Worm (Caenorhabditis elegans) whole organism, L1 larva: ENCODE measurements around the gene C05A2.4.
A peak's percentile ranks its signal among the peaks of the same experiment; 100 is the strongest.

Source experiments
- C04F5.9 ChIP-seq: sonication (generic microtip); optimal IDR thresholded peaks from 2 replicates; lab custom pipeline; 2016; ENCODE audit warnings: missing genetic modification characterization, missing compliant biosample characterization
- C34B4.2 ChIP-seq: sonication (generic microtip); optimal IDR thresholded peaks from 2 replicates; lab custom pipeline; 2017; ENCODE audit warnings: mild to moderate bottlenecking, missing genetic modification characterization, missing compliant biosample characterization
- F16B12.6 ChIP-seq: fragments of 150-350 bp; optimal IDR thresholded peaks from 2 replicates; lab custom pipeline; 2014; ENCODE audit warnings: missing biosample characterization, missing genetic modification characterization
- Y116A8C.19 ChIP-seq: sonication (generic microtip); optimal IDR thresholded peaks from 2 replicates; lab custom pipeline; 2016; ENCODE audit warnings: missing compliant biosample characterization, missing genetic modification characterization, borderline replicate concordance
- aha-1 ChIP-seq: fragments of 150-350 bp; optimal IDR thresholded peaks from 2 replicates; lab custom pipeline; 2014; ENCODE audit warnings: missing biosample characterization, missing genetic modification characterization
- alr-1 ChIP-seq: fragments of 200-800 bp; sonication (Bioruptor generic); optimal IDR thresholded peaks from 2 replicates; lab custom pipeline; 2018; ENCODE audit warnings: borderline replicate concordance, mild to moderate bottlenecking, missing genetic modification characterization, missing compliant biosample characterization
- aly-2 ChIP-seq: fragments of 150-350 bp; optimal IDR thresholded peaks from 2 replicates; lab custom pipeline; 2014; ENCODE audit warnings: missing biosample characterization, missing genetic modification characterization
- ama-1 ChIP-seq: fragments of 150-350 bp; optimal IDR thresholded peaks from 2 replicates; lab custom pipeline; 2014
- ceh-8 ChIP-seq: fragments of 200-800 bp; sonication (Bioruptor generic); optimal IDR thresholded peaks from 2 replicates; lab custom pipeline; 2018; ENCODE audit warnings: mild to moderate bottlenecking, missing genetic modification characterization, moderate library complexity, missing compliant biosample characterization
- ceh-82 ChIP-seq, 3 experiments: fragments of 150-350 bp in 1 of 3; sonication (generic microtip) in 2 of 3; optimal IDR thresholded peaks; 2 replicates each; lab custom pipeline; 2014 to 2017; ENCODE audit warnings: missing biosample characterization in 3 of 3, missing genetic modification characterization in 3 of 3
- ceh-90 ChIP-seq: sonication (generic microtip); optimal IDR thresholded peaks from 2 replicates; lab custom pipeline; 2016; ENCODE audit warnings: missing genetic modification characterization, missing compliant biosample characterization
- efl-1 ChIP-seq, 4 experiments: fragments of 150-350 bp; optimal IDR thresholded peaks in 3 of 4; peaks in 1 of 4; 1 replicate in 1 of 4; 2 replicates in 3 of 4; lab custom pipeline; 2014; ENCODE audit warnings: missing biosample characterization in 2 of 4, missing genetic modification characterization in 2 of 4, missing genetic modification reagents in 2 of 4
- elt-2 ChIP-seq: sonication (generic microtip); optimal IDR thresholded peaks from 2 replicates; lab custom pipeline; 2016; ENCODE audit warnings: missing genetic modification characterization, mild to moderate bottlenecking, inconsistent platforms, missing compliant biosample characterization, missing genetic modification reagents
- ets-5 ChIP-seq: fragments of 200-800 bp; sonication (Bioruptor generic); IDR thresholded peaks from 2 replicates; pipeline ENCODE4 v1.3.6; 2022; ENCODE audit warnings: missing genetic modification characterization, missing compliant biosample characterization
- fkh-10 ChIP-seq: sonication (generic microtip); optimal IDR thresholded peaks from 2 replicates; lab custom pipeline; 2017; ENCODE audit warnings: missing biosample characterization, missing genetic modification reagents, missing genetic modification characterization
- fkh-4 ChIP-seq: sonication (generic microtip); optimal IDR thresholded peaks from 2 replicates; lab custom pipeline; 2016; ENCODE audit warnings: missing compliant biosample characterization, missing genetic modification characterization, borderline replicate concordance
- fkh-8 ChIP-seq: sonication (generic microtip); optimal IDR thresholded peaks from 2 replicates; lab custom pipeline; 2016; ENCODE audit warnings: mild to moderate bottlenecking, missing genetic modification characterization, missing compliant biosample characterization
- grh-1 ChIP-seq: fragments of 200-800 bp; sonication (Bioruptor generic); IDR thresholded peaks from 2 replicates; pipeline ENCODE4 v1.3.6; 2022; ENCODE audit warnings: missing genetic modification reagents, missing genetic modification characterization, missing compliant biosample characterization
- hlh-17 ChIP-seq: fragments of 200-800 bp; sonication (Bioruptor generic); optimal IDR thresholded peaks from 2 replicates; lab custom pipeline; 2018; ENCODE audit warnings: missing genetic modification characterization, mild to moderate bottlenecking, missing compliant biosample characterization, moderate library complexity, borderline replicate concordance
- hlh-4 ChIP-seq: sonication (generic microtip); optimal IDR thresholded peaks from 2 replicates; lab custom pipeline; 2016; ENCODE audit warnings: mild to moderate bottlenecking, missing genetic modification characterization, missing compliant biosample characterization
- hpl-2 ChIP-seq: fragments of 150-350 bp; optimal IDR thresholded peaks from 2 replicates; lab custom pipeline; 2014; ENCODE audit warnings: missing biosample characterization, missing genetic modification reagents, missing genetic modification characterization
- irx-1 ChIP-seq: sonication (generic microtip); optimal IDR thresholded peaks from 2 replicates; lab custom pipeline; 2016; ENCODE audit warnings: missing genetic modification characterization, missing compliant biosample characterization
- lin-13 ChIP-seq: fragments of 150-350 bp; optimal IDR thresholded peaks from 2 replicates; lab custom pipeline; 2014; ENCODE audit warnings: missing biosample characterization, missing genetic modification reagents, missing genetic modification characterization
- lin-15B ChIP-seq: fragments of 150-350 bp; sonication (generic microtip); optimal IDR thresholded peaks from 3 replicates; lab custom pipeline; 2014; ENCODE audit warnings: missing biosample characterization, missing genetic modification characterization
- mdl-1 ChIP-seq, 2 experiments: fragments of 150-350 bp; optimal IDR thresholded peaks; 2 replicates each; lab custom pipeline; 2014 to 2017; ENCODE audit warnings: missing biosample characterization in 2 of 2, missing genetic modification characterization in 2 of 2, inconsistent platforms in 1 of 2
- mef-2 ChIP-seq: fragments of 150-350 bp; optimal IDR thresholded peaks from 2 replicates; lab custom pipeline; 2014; ENCODE audit warnings: missing biosample characterization, missing genetic modification characterization
- nhr-12 ChIP-seq: sonication (generic microtip); optimal IDR thresholded peaks from 2 replicates; lab custom pipeline; 2017; ENCODE audit warnings: missing biosample characterization, missing genetic modification characterization
- nhr-19 ChIP-seq: fragments of 200-800 bp; sonication (Bioruptor generic); conservative IDR thresholded peaks from 2 replicates; pipeline ENCODE4 v1.3.6; 2022; ENCODE audit warnings: missing genetic modification characterization, missing compliant biosample characterization
- nhr-28 ChIP-seq: fragments of 150-350 bp; optimal IDR thresholded peaks from 2 replicates; lab custom pipeline; 2014; ENCODE audit warnings: missing biosample characterization, missing genetic modification characterization
- nhr-47 ChIP-seq: sonication (generic microtip); optimal IDR thresholded peaks from 2 replicates; lab custom pipeline; 2016; ENCODE audit warnings: mild to moderate bottlenecking, missing genetic modification characterization, moderate library complexity, missing compliant biosample characterization
- nhr-71 ChIP-seq: sonication (generic microtip); optimal IDR thresholded peaks from 2 replicates; lab custom pipeline; 2016; ENCODE audit warnings: mild to moderate bottlenecking, missing genetic modification characterization, moderate library complexity, missing compliant biosample characterization
- nhr-76 ChIP-seq: sonication (generic microtip); optimal IDR thresholded peaks from 2 replicates; lab custom pipeline; 2017; ENCODE audit warnings: missing biosample characterization, missing genetic modification characterization
- nhr-77 ChIP-seq: fragments of 150-350 bp; optimal IDR thresholded peaks from 2 replicates; lab custom pipeline; 2014; ENCODE audit warnings: missing biosample characterization, missing genetic modification characterization
- nhr-85 ChIP-seq: sonication (generic microtip); peaks from one replicate; lab custom pipeline; 2016; ENCODE audit warnings: missing genetic modification characterization, inconsistent platforms, missing compliant biosample characterization
- pag-3 ChIP-seq: sonication (generic microtip); optimal IDR thresholded peaks from 2 replicates; lab custom pipeline; 2017; ENCODE audit warnings: missing genetic modification characterization, mild to moderate bottlenecking, missing compliant biosample characterization, antibody characterized with exemption, borderline replicate concordance; ENCODE audit not compliant: insufficient read depth
- pax-3 ChIP-seq: fragments of 200-800 bp; sonication (Bioruptor generic); optimal IDR thresholded peaks from 2 replicates; lab custom pipeline; 2018; ENCODE audit warnings: mild to moderate bottlenecking, missing genetic modification characterization, moderate library complexity, missing compliant biosample characterization
- pqm-1 ChIP-seq: sonication (generic microtip); optimal IDR thresholded peaks from 3 replicates; lab custom pipeline; 2017; ENCODE audit warnings: missing biosample characterization, missing genetic modification characterization
- rnt-1 ChIP-seq: sonication (generic microtip); optimal IDR thresholded peaks from 2 replicates; lab custom pipeline; 2016; ENCODE audit warnings: mild to moderate bottlenecking, missing genetic modification characterization, moderate library complexity, missing compliant biosample characterization
- skn-1 ChIP-seq: fragments of 150-350 bp; optimal IDR thresholded peaks from 2 replicates; lab custom pipeline; 2014; ENCODE audit warnings: missing biosample characterization, missing genetic modification characterization
- snpc-4 ChIP-seq: fragments of 150-350 bp; optimal IDR thresholded peaks from 2 replicates; lab custom pipeline; 2014; ENCODE audit warnings: missing biosample characterization, missing genetic modification characterization
- snu-23 ChIP-seq: sonication (generic microtip); optimal IDR thresholded peaks from 2 replicates; lab custom pipeline; 2016; ENCODE audit warnings: missing genetic modification characterization, missing compliant biosample characterization
- sox-4 ChIP-seq: sonication (generic microtip); optimal IDR thresholded peaks from 2 replicates; lab custom pipeline; 2016; ENCODE audit warnings: missing genetic modification characterization, missing compliant biosample characterization
- sptf-1 ChIP-seq: fragments of 150-350 bp; optimal IDR thresholded peaks from 2 replicates; lab custom pipeline; 2014; ENCODE audit warnings: missing biosample characterization, missing genetic modification characterization
- sup-37 ChIP-seq: fragments of 200-800 bp; sonication (Bioruptor generic); optimal IDR thresholded peaks from 2 replicates; lab custom pipeline; 2018; ENCODE audit warnings: mild to moderate bottlenecking, missing genetic modification characterization, missing compliant biosample characterization
- tbx-2 ChIP-seq: sonication (generic microtip); optimal IDR thresholded peaks from 2 replicates; lab custom pipeline; 2016; ENCODE audit warnings: missing genetic modification characterization, missing compliant biosample characterization
- tlp-1 ChIP-seq: fragments of 150-350 bp; optimal IDR thresholded peaks from 2 replicates; lab custom pipeline; 2014; ENCODE audit warnings: missing biosample characterization, missing genetic modification characterization
- unc-130 ChIP-seq: fragments of 150-350 bp; optimal IDR thresholded peaks from 2 replicates; lab custom pipeline; 2017; ENCODE audit warnings: missing biosample characterization, missing genetic modification characterization, inconsistent platforms
- unc-62 ChIP-seq: fragments of 150-350 bp; optimal IDR thresholded peaks from 2 replicates; lab custom pipeline; 2014; ENCODE audit warnings: missing biosample characterization, missing genetic modification reagents, missing genetic modification characterization
- unc-98 ChIP-seq: fragments of 200-800 bp; sonication (Bioruptor generic); IDR thresholded peaks from 2 replicates; pipeline ENCODE4 v1.3.6; 2022; ENCODE audit warnings: missing genetic modification characterization, missing compliant biosample characterization
- vab-15 ChIP-seq: sonication (generic microtip); optimal IDR thresholded peaks from 2 replicates; lab custom pipeline; 2017; ENCODE audit warnings: missing genotype, mild to moderate bottlenecking, missing genetic modification characterization, missing compliant biosample characterization
- zag-1 ChIP-seq: fragments of 150-350 bp; optimal IDR thresholded peaks from 2 replicates; lab custom pipeline; 2014; ENCODE audit warnings: missing biosample characterization, missing genetic modification characterization
- zip-4 ChIP-seq: fragments of 200-800 bp; sonication (Bioruptor generic); optimal IDR thresholded peaks from 2 replicates; lab custom pipeline; 2018; ENCODE audit warnings: mild to moderate bottlenecking, missing genetic modification characterization, moderate library complexity, missing compliant biosample characterization
- ztf-11 ChIP-seq, 2 experiments: sonication (generic microtip); optimal IDR thresholded peaks; 2 replicates each; lab custom pipeline; 2016 to 2017; ENCODE audit warnings: missing genetic modification characterization in 2 of 2, missing biosample characterization in 1 of 2, missing compliant biosample characterization in 1 of 2

The C05A2.4 gene

DNA sequence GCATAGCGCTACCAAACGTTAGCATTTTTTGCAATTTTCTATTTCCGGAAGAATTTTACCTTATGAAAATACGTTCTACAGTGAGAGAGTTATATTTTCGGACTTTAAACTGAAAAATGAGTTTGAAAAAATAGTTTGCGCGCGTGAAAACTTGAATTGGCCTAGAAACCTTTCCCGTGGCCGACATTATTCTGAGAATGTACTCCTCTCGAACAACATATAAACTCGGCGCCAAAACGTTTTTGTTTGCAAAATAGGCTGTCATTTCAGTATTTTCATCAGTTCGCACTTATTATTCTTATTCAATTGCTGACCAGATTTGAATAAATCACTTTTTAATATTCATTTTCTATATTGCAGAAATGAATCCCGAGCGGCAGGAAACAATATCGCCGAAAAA is 41.5 kb downstream of the C05A2.4 start, which contains the start of the genes mre-11 and wdr-5.3:
TSS of gene mre-11 (minus strand) at position 113 of the 400 bp plus-strand sequence.
TSS of gene wdr-5.3 (plus strand) at position 361 of the 400 bp plus-strand sequence.
- TF ChIP-seq tlp-1 (tag; lab: Kevin White, UChicago) (no peak), nhr-12 (tag; lab: Kevin White, UChicago) (no peak), fkh-10 (GFP tag; lab: Kevin White, UChicago) (no peak), ets-5 (no peak), sox-4 (tag; lab: Kevin White, UChicago) (peak; percentile 52), mef-2 (tag; lab: Kevin White, UChicago) (no peak), zag-1 (no peak), nhr-28 (tag; lab: Kevin White, UChicago) (no peak), nhr-47 (peak; percentile 79), F16B12.6 (tag; lab: Kevin White, UChicago) (peak; percentile 33), ceh-8 (GFP tag; lab: Kevin White, UChicago) (no peak), fkh-8 (tag; lab: Kevin White, UChicago) (peak; percentile 48), pqm-1 (tag; lab: Kevin White, UChicago) (no peak), mdl-1 (tag; optimal IDR thresholded peaks at IDR 0.05; lab: Kevin White, UChicago) (peak in 1 of 2 experiments; percentile 41), sup-37 (no peak), elt-2 (peak; percentile 18), unc-98 (GFP tag; lab: Robert Waterston, UW) (no peak), C34B4.2 (tag; lab: Kevin White, UChicago) (no peak), pag-3 (no peak), ceh-90 (peak; percentile 78), grh-1 (GFP tag; lab: Robert Waterston, UW) (0 out of 2 replicates have a peak, but pooled peaks have one; percentile 18), ztf-11 (tag; optimal IDR thresholded peaks at IDR 0.05; lab: Kevin White, UChicago) (peak in 1 of 2 experiments; percentile 78), C04F5.9 (tag; lab: Kevin White, UChicago) (peak; percentile 29), nhr-19 (GFP tag; lab: Robert Waterston, UW) (peak; percentile 72), nhr-76 (tag; lab: Kevin White, UChicago) (no peak), tbx-2 (no peak), vab-15 (tag; lab: Kevin White, UChicago) (no peak), nhr-85 (tag; lab: Kevin White, UChicago) (peak; percentile 75), skn-1 (peak; percentile 57), alr-1 (tag; lab: Kevin White, UChicago) (no peak), ceh-82 (tag; optimal IDR thresholded peaks at IDR 0.05; lab: Kevin White, UChicago) (peak in 2 of 3 experiments; percentile 37), ama-1 (lab: Kevin White, UChicago) (no peak), irx-1 (tag; lab: Kevin White, UChicago) (peak; percentile 68), hpl-2 (no peak), sptf-1 (no peak), fkh-4 (tag; lab: Kevin White, UChicago) (peak; percentile 17), rnt-1 (tag; lab: Kevin White, UChicago) (peak; percentile 97), unc-130 (tag; lab: Kevin White, UChicago) (peak; percentile 69), aly-2 (tag; lab: Kevin White, UChicago) (no peak), nhr-71 (peak; percentile 83), nhr-77 (tag; lab: Kevin White, UChicago) (no peak), efl-1 (optimal IDR thresholded peaks at IDR 0.05; lab: Kevin White, UChicago) (peak; percentile 70 to 90), efl-1 (GFP tag; optimal IDR thresholded peaks at IDR 0.05 in 1 of 2; lab: Kevin White, UChicago) (peak; percentile 89 to 99), zip-4 (GFP tag; lab: Kevin White, UChicago) (no peak), unc-62 (GFP tag; lab: Kevin White, UChicago) (no peak), Y116A8C.19 (tag; lab: Kevin White, UChicago) (no peak), snu-23 (GFP tag; lab: Kevin White, UChicago) (peak; percentile 80), hlh-4 (tag; lab: Kevin White, UChicago) (no peak), hlh-17 (GFP tag; lab: Kevin White, UChicago) (no peak), lin-13 (GFP tag; lab: Kevin White, UChicago) (peak; percentile 56), aha-1 (tag; lab: Kevin White, UChicago) (no peak), pax-3 (peak; percentile 60), snpc-4 (peak; percentile 49), lin-15B (peak; percentile 56)
